Fruit fly (Drosophila melanogaster) whole organism, embryonic: ENCODE measurements around the gene ClpX.

Source experiments
- Bgb ChIP-seq: fragments of 200-800 bp; sonication (Bioruptor generic); IDR thresholded peaks from 2 replicates; pipeline ENCODE4 v1.3.6; 2022; ENCODE audit warnings: missing biosample characterization, missing genetic modification characterization; ENCODE audit not compliant: partially characterized antibody
- CG10274 ChIP-seq: fragments of 200-800 bp; sonication (Bioruptor generic); optimal IDR thresholded peaks from 3 replicates; lab custom pipeline; 2017; ENCODE audit warnings: missing biosample characterization, mild to moderate bottlenecking, missing genetic modification characterization
- CG15011 ChIP-seq: fragments of 200-800 bp; sonication (Bioruptor generic); optimal IDR thresholded peaks from 3 replicates; lab custom pipeline; 2018; ENCODE audit warnings: missing biosample characterization, mild to moderate bottlenecking, missing genetic modification characterization
- CG1603 ChIP-seq: fragments of 200-800 bp; sonication (Bioruptor generic); optimal IDR thresholded peaks from 2 replicates; lab custom pipeline; 2019; ENCODE audit warnings: missing biosample characterization, mild to moderate bottlenecking, missing genetic modification characterization, moderate library complexity
- CG17385 ChIP-seq: fragments of 200-800 bp; sonication (Bioruptor generic); optimal IDR thresholded peaks from 3 replicates; lab custom pipeline; 2018; ENCODE audit warnings: missing biosample characterization, mild to moderate bottlenecking, missing genetic modification characterization
- CG31441 ChIP-seq: fragments of 200-800 bp; sonication (Bioruptor generic); IDR thresholded peaks from 2 replicates; pipeline ENCODE4 v1.3.6; 2022; ENCODE audit warnings: missing biosample characterization, missing genetic modification characterization
- CG9437 ChIP-seq: fragments of 200-800 bp; sonication (Bioruptor generic); optimal IDR thresholded peaks from 2 replicates; lab custom pipeline; 2018; ENCODE audit warnings: missing biosample characterization, mild to moderate bottlenecking, missing genetic modification characterization
- Dip3 ChIP-seq: fragments of 200-800 bp; sonication (Bioruptor generic); optimal IDR thresholded peaks from 3 replicates; lab custom pipeline; 2016; ENCODE audit warnings: missing biosample characterization, missing genetic modification characterization
- H2.0 ChIP-seq: fragments of 200-800 bp; sonication (Bioruptor generic); IDR thresholded peaks from 2 replicates; pipeline ENCODE4 v1.3.6; 2022; ENCODE audit warnings: missing biosample characterization, missing genetic modification characterization
- pzg ChIP-seq: fragments of 200-800 bp; sonication (Bioruptor generic); optimal IDR thresholded peaks from 3 replicates; lab custom pipeline; 2018; ENCODE audit warnings: missing biosample characterization, mild to moderate bottlenecking, missing genetic modification characterization, moderate library complexity
- scrt ChIP-seq: fragments of 200-800 bp; sonication (Bioruptor generic); optimal IDR thresholded peaks from 2 replicates; lab custom pipeline; 2018; ENCODE audit warnings: missing biosample characterization, mild to moderate bottlenecking, missing genetic modification characterization, moderate library complexity

DNA sequence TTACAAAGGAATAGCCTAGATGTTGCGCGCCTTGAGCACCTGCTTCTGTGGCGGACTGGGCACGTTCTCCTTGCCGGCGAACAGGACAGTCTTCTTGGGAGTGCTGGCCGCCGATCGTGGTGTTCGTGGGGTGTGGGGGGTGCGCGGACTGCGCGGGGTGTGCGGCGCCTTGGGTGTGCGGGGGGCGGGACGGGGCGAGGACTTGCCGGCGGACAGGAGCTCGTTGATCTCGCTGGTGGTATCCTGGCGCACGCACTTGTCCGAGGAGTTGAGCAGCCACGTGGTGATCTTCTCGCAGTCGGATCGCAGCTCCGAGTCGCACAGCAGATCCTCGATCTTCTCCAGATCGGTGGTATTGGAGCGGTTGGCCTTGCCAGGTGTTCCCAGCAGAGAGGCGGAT lies 28.7 kb upstream of the ClpX start:
- TF ChIP-seq Dip3 (GFP tag; lab: Kevin White, UChicago) = no peak
- TF ChIP-seq CG10274 (GFP tag; lab: Kevin White, UChicago) = no peak
- no peak for TF ChIP-seq scrt (GFP tag; lab: Kevin White, UChicago)
- TF ChIP-seq CG15011 (GFP tag; lab: Kevin White, UChicago) = no peak
- TF ChIP-seq CG17385 (GFP tag; lab: Kevin White, UChicago) = no peak
- no peak for TF ChIP-seq CG9437
- TF ChIP-seq H2.0 (GFP tag; lab: Robert Waterston, UW) = no peak
- TF ChIP-seq CG1603 (tag; lab: Kevin White, UChicago) = no peak
- no peak for TF ChIP-seq Bgb (GFP tag; lab: Robert Waterston, UW)
- no peak for TF ChIP-seq pzg (GFP tag; lab: Kevin White, UChicago)
- no peak for TF ChIP-seq CG31441 (GFP tag; lab: Robert Waterston, UW)
